Fruit fly (Drosophila melanogaster): Measurements from ENCODE around the gene Alp9.
A peak's percentile ranks its signal among the peaks of the same experiment; 100 is the strongest.

The Alp9 gene

dm6 chr3L:5603860-5604415, 8.6 kb downstream of the Alp9 start, which contains the start of gene TM9SF3:
Gene TM9SF3 (minus strand): TSS chr3L:5603979.
- no peak for TF ChIP-seq CG8319 (GFP tag; optimal IDR thresholded peaks at IDR 0.05)
- TF ChIP-seq CG10631 (GFP tag; optimal IDR thresholded peaks at IDR 0.05), result peak; percentile 21
- TF ChIP-seq Hr39 (GFP tag; optimal IDR thresholded peaks at IDR 0.05), result peak; percentile 22
- no peak for TF ChIP-seq Eip75B (GFP tag; optimal IDR thresholded peaks at IDR 0.05)
- no peak for TF ChIP-seq CG6808 (GFP tag; optimal IDR thresholded peaks at IDR 0.05)
- peak; percentile 14 for TF ChIP-seq esn (GFP tag; optimal IDR thresholded peaks at IDR 0.05)
- no peak for TF ChIP-seq Lpt (GFP tag; optimal IDR thresholded peaks at IDR 0.05)
- no peak for TF ChIP-seq salr (GFP tag; optimal IDR thresholded peaks at IDR 0.05)
- no peak for TF ChIP-seq Ets96B (tag; optimal IDR thresholded peaks at IDR 0.05)
- no peak for TF ChIP-seq CG3032 (tag; optimal IDR thresholded peaks at IDR 0.05)
- TF ChIP-seq CG31627 (GFP tag; optimal IDR thresholded peaks at IDR 0.05), result peak; percentile 23
- TF ChIP-seq Smox (GFP tag; optimal IDR thresholded peaks at IDR 0.05), result no peak
- no peak for TF ChIP-seq Hr4 (GFP tag; optimal IDR thresholded peaks at IDR 0.05)
- TF ChIP-seq Gug (GFP tag; IDR thresholded peaks at IDR 0.05), result no peak
- TF ChIP-seq Blimp-1 (GFP tag; optimal IDR thresholded peaks at IDR 0.05), result no peak
- TF ChIP-seq CG8632 (GFP tag; optimal IDR thresholded peaks at IDR 0.05), result no peak
- TF ChIP-seq CG34406 (GFP tag; optimal IDR thresholded peaks at IDR 0.05), result no peak
- no peak for TF ChIP-seq Met (GFP tag; optimal IDR thresholded peaks at IDR 0.05)
- TF ChIP-seq spab (GFP tag; optimal IDR thresholded peaks at IDR 0.05), result no peak
- no peak for TF ChIP-seq fd85E (GFP tag; optimal IDR thresholded peaks at IDR 0.05)
- TF ChIP-seq CG6854 (GFP tag; optimal IDR thresholded peaks at IDR 0.05), result no peak
- no peak for TF ChIP-seq dsx (GFP tag; optimal IDR thresholded peaks at IDR 0.05; ENCODE audit: poor library complexity, severe bottlenecking)
- peak; percentile 5 for TF ChIP-seq Eip93F (GFP tag; optimal IDR thresholded peaks at IDR 0.05)
- no peak for TF ChIP-seq CG16779 (tag; optimal IDR thresholded peaks at IDR 0.05)
- no peak for TF ChIP-seq svp (GFP tag)
- TF ChIP-seq vri (GFP tag; optimal IDR thresholded peaks at IDR 0.05), result no peak
- no peak for TF ChIP-seq CG6276 (GFP tag; optimal IDR thresholded peaks at IDR 0.05)
- TF ChIP-seq dac (GFP tag; optimal IDR thresholded peaks at IDR 0.05), result no peak
- no peak for TF ChIP-seq CG9139 (GFP tag; optimal IDR thresholded peaks at IDR 0.05)
- TF ChIP-seq CG3919 (GFP tag; optimal IDR thresholded peaks at IDR 0.05), result no peak
- TF ChIP-seq Sox102F (GFP tag; optimal IDR thresholded peaks at IDR 0.05), result no peak
- TF ChIP-seq Eip78C (GFP tag), result no peak
- no peak for TF ChIP-seq acj6 (GFP tag; optimal IDR thresholded peaks at IDR 0.05)
- no peak for TF ChIP-seq CG11294 (GFP tag; IDR thresholded peaks at IDR 0.05)

- no peak for TF ChIP-seq esn (GFP tag; optimal IDR thresholded peaks at IDR 0.05)
- TF ChIP-seq salr (GFP tag; optimal IDR thresholded peaks at IDR 0.05), result no peak
- no peak for TF ChIP-seq acj6 (GFP tag; optimal IDR thresholded peaks at IDR 0.05)
- TF ChIP-seq Hr39 (GFP tag; optimal IDR thresholded peaks at IDR 0.05), result no peak
- TF ChIP-seq achi (GFP tag; optimal IDR thresholded peaks at IDR 0.05), result no peak
- no peak for TF ChIP-seq spab (GFP tag; optimal IDR thresholded peaks at IDR 0.05)
- TF ChIP-seq Gug (GFP tag; IDR thresholded peaks at IDR 0.05), result no peak
- TF ChIP-seq Lpt (GFP tag; optimal IDR thresholded peaks at IDR 0.05), result no peak
- TF ChIP-seq dsx (GFP tag; optimal IDR thresholded peaks at IDR 0.05; ENCODE audit: poor library complexity, severe bottlenecking), result no peak
- no peak for TF ChIP-seq CG11902 (GFP tag; optimal IDR thresholded peaks at IDR 0.05)
Observed at dm6 chr3L:5604490-5604889, 9.1 kb downstream of the Alp9 start, which contains the start of gene mthl2. Gene mthl2 (plus strand): TSS chr3L:5604790.

dm6 chr3L:5608128-5608527, 12.8 kb downstream of the Alp9 start, which contains the start of gene Eaf6:
Gene Eaf6 (minus strand): TSS chr3L:5608300.
- TF ChIP-seq CG6854 (GFP tag; optimal IDR thresholded peaks at IDR 0.05) (no peak), fkh (GFP tag; optimal IDR thresholded peaks at IDR 0.05) (peak; percentile 25), Eip78C (GFP tag) (peak; percentile 39), CG6276 (GFP tag; optimal IDR thresholded peaks at IDR 0.05) (no peak)
